Comparison of ENCODE assay signal across 3 fruit fly cellular contexts in the genomic region with DNA sequence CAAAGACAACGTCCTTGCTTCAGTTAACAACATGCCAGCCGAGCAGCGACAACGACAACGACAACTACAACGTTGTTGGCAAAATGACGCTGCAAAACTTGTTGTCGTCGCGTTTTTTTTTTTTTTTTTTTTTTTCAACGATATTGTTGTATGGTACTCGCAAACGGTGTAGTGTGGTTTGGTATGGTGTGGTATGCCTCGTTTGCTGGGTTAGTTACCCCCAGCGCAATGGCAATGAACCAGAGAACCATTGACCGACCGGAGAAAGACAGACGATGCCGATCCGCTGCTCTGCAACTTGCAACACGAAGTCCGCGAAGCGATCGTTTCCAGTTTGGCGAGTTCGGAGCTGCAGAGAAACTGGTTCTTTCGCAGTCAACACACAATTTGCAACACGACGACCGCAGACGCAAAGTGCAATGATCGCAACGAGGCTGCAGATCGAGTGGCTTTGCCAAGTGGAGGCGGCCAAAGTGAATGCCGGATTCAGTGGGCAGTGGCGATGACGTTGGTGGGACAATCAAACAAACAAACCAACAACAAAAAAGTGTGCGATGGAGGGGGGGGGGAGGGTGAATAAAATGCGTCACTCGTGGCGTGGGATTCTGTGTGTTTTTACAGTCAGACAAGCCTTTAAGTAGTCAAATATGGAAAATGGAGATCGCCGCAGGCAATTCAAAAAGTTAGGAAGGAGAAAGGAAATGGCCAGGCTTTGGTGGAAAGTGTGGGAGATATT.
TF ChIP-seq lines count a peak whose summit lies in the region.

No protein-coding gene starts in this region.

TF ChIP-seq in whole organism, embryonic, 481 proteins besides CTCF, POLR2A, EP300 and RAD21 (continued from another document):
- no peak for TF ChIP-seq kah (GFP tag; optimal IDR thresholded peaks at IDR 0.05; lab: Kevin White, UChicago)
- peak in 1 of 2 experiments; percentile 22 for TF ChIP-seq bsh (GFP tag; optimal IDR thresholded peaks at IDR 0.05; lab: Kevin White, UChicago)
- TF ChIP-seq nom (GFP tag; optimal IDR thresholded peaks at IDR 0.05; lab: Kevin White, UChicago): peak; percentile 70
- no peak for TF ChIP-seq ham (GFP tag; IDR thresholded peaks at IDR 0.05; lab: Robert Waterston, UW)
- no peak for TF ChIP-seq CG16815 (GFP tag; optimal IDR thresholded peaks at IDR 0.05; lab: Kevin White, UChicago)
- TF ChIP-seq fd64A (GFP tag; optimal IDR thresholded peaks at IDR 0.05; lab: Kevin White, UChicago): no peak
- no peak for TF ChIP-seq cwo (GFP tag; optimal IDR thresholded peaks at IDR 0.05; lab: Kevin White, UChicago)
- peak; percentile 26 for TF ChIP-seq CG17359 (tag; optimal IDR thresholded peaks at IDR 0.05; lab: Kevin White, UChicago)
- TF ChIP-seq mld (GFP tag; IDR thresholded peaks at IDR 0.05; lab: Robert Waterston, UW; ENCODE audit: partially characterized antibody): no peak
- peak; percentile 46 for TF ChIP-seq lbe (GFP tag; optimal IDR thresholded peaks at IDR 0.05; lab: Kevin White, UChicago)

TF ChIP-seq in whole organism, prepupa, 60 proteins besides CTCF, POLR2A, EP300 and RAD21 (continued from another document):
- TF ChIP-seq Sox14 (GFP tag; optimal IDR thresholded peaks at IDR 0.05; lab: Kevin White, UChicago) (peak; percentile 5), Eip93F (GFP tag; optimal IDR thresholded peaks at IDR 0.05; lab: Kevin White, UChicago) (no peak), CG10631 (GFP tag; optimal IDR thresholded peaks at IDR 0.05; lab: Kevin White, UChicago) (no peak), CG8632 (GFP tag; optimal IDR thresholded peaks at IDR 0.05; lab: Kevin White, UChicago) (no peak), topi (GFP tag; optimal IDR thresholded peaks at IDR 0.05; lab: Kevin White, UChicago) (no peak), CG6163 (GFP tag; IDR thresholded peaks at IDR 0.05; lab: Robert Waterston, UW) (peak; percentile 30; the same call in 2 of the 3 replicates), dac (GFP tag; optimal IDR thresholded peaks at IDR 0.05; lab: Kevin White, UChicago) (no peak), CG11762 (GFP tag; optimal IDR thresholded peaks at IDR 0.05; lab: Kevin White, UChicago; ENCODE audit: insufficient read depth) (no peak), ss (GFP tag; optimal IDR thresholded peaks at IDR 0.05; lab: Kevin White, UChicago) (peak; percentile 34 to 78), Met (GFP tag; optimal IDR thresholded peaks at IDR 0.05; lab: Kevin White, UChicago) (peak; percentile 2), CG6276 (GFP tag; optimal IDR thresholded peaks at IDR 0.05; lab: Kevin White, UChicago) (no peak), Blimp-1 (GFP tag; optimal IDR thresholded peaks at IDR 0.05; lab: Kevin White, UChicago) (peak; percentile 23), CG9139 (GFP tag; optimal IDR thresholded peaks at IDR 0.05; lab: Kevin White, UChicago) (peak; percentile 49), lz (GFP tag; optimal IDR thresholded peaks at IDR 0.05; lab: Kevin White, UChicago) (no peak), CG11902 (GFP tag; optimal IDR thresholded peaks at IDR 0.05; lab: Kevin White, UChicago) (no peak), acj6 (GFP tag; optimal IDR thresholded peaks at IDR 0.05; lab: Kevin White, UChicago) (no peak), CG11294 (GFP tag; IDR thresholded peaks at IDR 0.05; lab: Robert Waterston, UW) (no peak), fd85E (GFP tag; optimal IDR thresholded peaks at IDR 0.05; lab: Kevin White, UChicago) (peak; percentile 31), CG3032 (tag; optimal IDR thresholded peaks at IDR 0.05; lab: Kevin White, UChicago) (no peak), Lpt (GFP tag; optimal IDR thresholded peaks at IDR 0.05; lab: Kevin White, UChicago) (peak; percentile 87), OdsH (GFP tag; optimal IDR thresholded peaks at IDR 0.05; lab: Kevin White, UChicago) (no peak), vri (GFP tag; optimal IDR thresholded peaks at IDR 0.05; lab: Kevin White, UChicago) (peak; percentile 33), salr (GFP tag; optimal IDR thresholded peaks at IDR 0.05; lab: Kevin White, UChicago) (peak in 1 of 2 experiments; percentile 15), CG15336 (GFP tag; IDR thresholded peaks at IDR 0.05; lab: Robert Waterston, UW) (peak; percentile 64), Hr39 (GFP tag; optimal IDR thresholded peaks at IDR 0.05; lab: Kevin White, UChicago) (no peak), Eip78C (GFP tag; lab: Kevin White, UChicago) (peak; percentile 65), CG6808 (GFP tag; optimal IDR thresholded peaks at IDR 0.05; lab: Kevin White, UChicago) (peak; percentile 61), pdm3 (GFP tag; optimal IDR thresholded peaks at IDR 0.05; lab: Kevin White, UChicago) (no peak), CG6854 (GFP tag; optimal IDR thresholded peaks at IDR 0.05; lab: Kevin White, UChicago) (peak; percentile 64), Smox (GFP tag; optimal IDR thresholded peaks at IDR 0.05; lab: Kevin White, UChicago) (no peak), svp (GFP tag; lab: Kevin White, UChicago) (peak; percentile 70), Gug (GFP tag; IDR thresholded peaks at IDR 0.05; lab: Robert Waterston, UW) (no peak), Sox15 (GFP tag; optimal IDR thresholded peaks at IDR 0.05; lab: Kevin White, UChicago) (no peak), Ets96B (tag; optimal IDR thresholded peaks at IDR 0.05; lab: Kevin White, UChicago) (no peak), spab (GFP tag; optimal IDR thresholded peaks at IDR 0.05; lab: Kevin White, UChicago) (peak; percentile 49), CG6792 (GFP tag; optimal IDR thresholded peaks at IDR 0.05; lab: Kevin White, UChicago) (no peak), CG4318 (GFP tag; optimal IDR thresholded peaks at IDR 0.05; lab: Kevin White, UChicago) (no peak), CG16779 (tag; optimal IDR thresholded peaks at IDR 0.05; lab: Kevin White, UChicago) (peak; percentile 11), fkh (GFP tag; optimal IDR thresholded peaks at IDR 0.05; lab: Kevin White, UChicago) (no peak), CG1621 (tag; optimal IDR thresholded peaks at IDR 0.05; lab: Kevin White, UChicago) (peak; percentile 46)

TF ChIP-seq in whole organism, wandering third instar larva, 38 proteins besides CTCF, POLR2A, EP300 and RAD21 (continued from another document):
- TF ChIP-seq dsf (GFP tag; optimal IDR thresholded peaks at IDR 0.05; lab: Kevin White, UChicago; ENCODE audit: borderline replicate concordance) (no peak), Jra (GFP tag; optimal IDR thresholded peaks at IDR 0.05; lab: Kevin White, UChicago) (peak; percentile 54), CG32264 (GFP tag; optimal IDR thresholded peaks at IDR 0.05; lab: Kevin White, UChicago) (no peak), dl (GFP tag; optimal IDR thresholded peaks at IDR 0.05; lab: Kevin White, UChicago; ENCODE audit: insufficient read depth in 1 of 2, partially characterized antibody in 2 of 2) (peak in 1 of 2 experiments; percentile 21), sage (GFP tag; optimal IDR thresholded peaks at IDR 0.05; lab: Kevin White, UChicago) (peak; percentile 63), Hnf4 (GFP tag; optimal IDR thresholded peaks at IDR 0.05; lab: Kevin White, UChicago) (no peak), dmrt93B (GFP tag; optimal IDR thresholded peaks at IDR 0.05; lab: Kevin White, UChicago) (no peak), br (GFP tag; optimal IDR thresholded peaks at IDR 0.05; lab: Kevin White, UChicago) (peak; percentile 38), Mio (GFP tag; optimal IDR thresholded peaks at IDR 0.05; lab: Kevin White, UChicago) (no peak), HLH106 (tag; optimal IDR thresholded peaks at IDR 0.05; lab: Kevin White, UChicago) (peak; percentile 11), usp (GFP tag; optimal IDR thresholded peaks at IDR 0.05; lab: Kevin White, UChicago) (no peak), Hr78 (GFP tag; optimal IDR thresholded peaks at IDR 0.05; lab: Kevin White, UChicago) (no peak), Myc (optimal IDR thresholded peaks at IDR 0.05; lab: Kevin White, UChicago) (no peak), CG9705 (GFP tag; optimal IDR thresholded peaks at IDR 0.05; lab: Kevin White, UChicago) (no peak), Abd-B (GFP tag; optimal IDR thresholded peaks at IDR 0.05; lab: Kevin White, UChicago) (no peak)
TF ChIP-seq in whole organism, wandering third instar larva: peak in this region for 17.
